Worm (Caenorhabditis elegans) whole organism, L2 larva: ENCODE data around the gene C39H7.4.

Experiments used
- C34F6.9 ChIP-seq: fragments of 150-350 bp; optimal IDR thresholded peaks from 2 replicates; lab custom pipeline; 2014; ENCODE audit warnings: missing biosample characterization, missing genetic modification characterization
- F13H6.1 ChIP-seq: sonication (generic microtip); optimal IDR thresholded peaks from 2 replicates; lab custom pipeline; 2016; ENCODE audit warnings: missing genetic modification characterization, missing compliant biosample characterization
- R02D3.7 ChIP-seq: fragments of 150-350 bp; optimal IDR thresholded peaks from 2 replicates; lab custom pipeline; 2014; ENCODE audit warnings: missing biosample characterization, missing genetic modification characterization
- Y55F3AM.14 ChIP-seq: fragments of 200-800 bp; sonication (Bioruptor generic); optimal IDR thresholded peaks from 2 replicates; lab custom pipeline; 2018; ENCODE audit warnings: mild to moderate bottlenecking, missing genetic modification characterization, missing compliant biosample characterization
- ZK546.5 ChIP-seq: sonication (generic microtip); optimal IDR thresholded peaks from 2 replicates; lab custom pipeline; 2017; ENCODE audit warnings: missing biosample characterization, missing genetic modification characterization
- alr-1 ChIP-seq: fragments of 150-350 bp; optimal IDR thresholded peaks from 2 replicates; lab custom pipeline; 2014; ENCODE audit warnings: missing biosample characterization, missing genetic modification characterization
- ama-1 ChIP-seq: fragments of 150-350 bp; optimal IDR thresholded peaks from 2 replicates; lab custom pipeline; 2018; ENCODE audit warnings: inconsistent platforms
- blmp-1 ChIP-seq: sonication (generic microtip); optimal IDR thresholded peaks from 2 replicates; lab custom pipeline; 2017; ENCODE audit warnings: missing genetic modification characterization, mild to moderate bottlenecking, missing compliant biosample characterization, antibody characterized with exemption, moderate library complexity; ENCODE audit not compliant: insufficient read depth
- ceh-16 ChIP-seq: fragments of 150-350 bp; optimal IDR thresholded peaks from 2 replicates; lab custom pipeline; 2014; ENCODE audit warnings: missing biosample characterization, missing genetic modification characterization
- ceh-82 ChIP-seq: fragments of 150-350 bp; optimal IDR thresholded peaks from 2 replicates; lab custom pipeline; 2014; ENCODE audit warnings: missing biosample characterization, missing genetic modification characterization
- crh-2 ChIP-seq: sonication (generic microtip); optimal IDR thresholded peaks from 2 replicates; lab custom pipeline; 2017; ENCODE audit warnings: missing biosample characterization, missing genetic modification characterization
- dmd-4 ChIP-seq: sonication (generic microtip); optimal IDR thresholded peaks from 2 replicates; lab custom pipeline; 2017; ENCODE audit warnings: missing biosample characterization, missing genetic modification characterization
- egl-27 ChIP-seq: sonication (generic microtip); optimal IDR thresholded peaks from 3 replicates; lab custom pipeline; 2017; ENCODE audit warnings: missing biosample characterization, missing genetic modification reagents, missing genetic modification characterization
- fos-1 ChIP-seq: fragments of 150-350 bp; optimal IDR thresholded peaks from 2 replicates; lab custom pipeline; 2014; ENCODE audit warnings: missing biosample characterization, missing genetic modification characterization
- gmeb-1 ChIP-seq: fragments of 150-350 bp; optimal IDR thresholded peaks from 2 replicates; lab custom pipeline; 2014; ENCODE audit warnings: missing biosample characterization, missing genetic modification characterization
- lin-11 ChIP-seq: fragments of 150-350 bp; sonication (generic microtip); optimal IDR thresholded peaks from 2 replicates; lab custom pipeline; 2014; ENCODE audit warnings: missing biosample characterization, missing genetic modification characterization, inconsistent platforms, mixed read lengths
- lin-13 ChIP-seq: fragments of 150-350 bp; optimal IDR thresholded peaks from 2 replicates; lab custom pipeline; 2014; ENCODE audit warnings: missing biosample characterization, missing genetic modification reagents, missing genetic modification characterization
- lsy-2 ChIP-seq, 2 experiments: fragments of 150-350 bp in 1 of 2; sonication (generic microtip) in 1 of 2; optimal IDR thresholded peaks; 2 replicates each; lab custom pipeline; 2014 to 2017; ENCODE audit warnings: missing biosample characterization in 2 of 2, missing genetic modification characterization in 2 of 2
- mab-5 ChIP-seq: fragments of 150-350 bp; optimal IDR thresholded peaks from 2 replicates; lab custom pipeline; 2014; ENCODE audit warnings: missing biosample characterization, missing genetic modification characterization
- mbf-1 ChIP-seq: sonication (generic microtip); optimal IDR thresholded peaks from 2 replicates; lab custom pipeline; 2017; ENCODE audit warnings: missing biosample characterization, missing genetic modification characterization
- mdl-1 ChIP-seq, 2 experiments: fragments of 150-350 bp in 1 of 2; sonication (generic microtip) in 1 of 2; optimal IDR thresholded peaks; 2 replicates each; lab custom pipeline; 2017; ENCODE audit warnings: missing biosample characterization in 2 of 2, missing genetic modification characterization in 2 of 2
- nhr-10 ChIP-seq: sonication (generic microtip); optimal IDR thresholded peaks from 2 replicates; lab custom pipeline; 2017; ENCODE audit warnings: missing biosample characterization, missing genetic modification characterization
- nhr-11 ChIP-seq: fragments of 150-350 bp; optimal IDR thresholded peaks from 2 replicates; lab custom pipeline; 2014; ENCODE audit warnings: missing biosample characterization, missing genetic modification characterization
- nhr-12 ChIP-seq: fragments of 150-350 bp; optimal IDR thresholded peaks from 2 replicates; lab custom pipeline; 2014; ENCODE audit warnings: missing biosample characterization, missing genetic modification characterization
- nhr-129 ChIP-seq: fragments of 150-350 bp; optimal IDR thresholded peaks from 2 replicates; lab custom pipeline; 2014; ENCODE audit warnings: missing biosample characterization, missing genetic modification characterization
- nhr-21 ChIP-seq: fragments of 150-350 bp; optimal IDR thresholded peaks from 2 replicates; lab custom pipeline; 2014; ENCODE audit warnings: missing biosample characterization, missing genetic modification characterization
- nhr-23 ChIP-seq: fragments of 150-350 bp; optimal IDR thresholded peaks from 2 replicates; lab custom pipeline; 2014; ENCODE audit warnings: missing biosample characterization, missing genetic modification reagents, missing genetic modification characterization
- nhr-237 ChIP-seq: fragments of 150-350 bp; optimal IDR thresholded peaks from 2 replicates; lab custom pipeline; 2014; ENCODE audit warnings: missing biosample characterization, missing genetic modification characterization
- nhr-25 ChIP-seq: fragments of 150-350 bp; sonication (generic microtip); optimal IDR thresholded peaks from 3 replicates; lab custom pipeline; 2014; ENCODE audit warnings: missing biosample characterization, missing genetic modification characterization
- nhr-6 ChIP-seq: fragments of 150-350 bp; optimal IDR thresholded peaks from 2 replicates; lab custom pipeline; 2014; ENCODE audit warnings: missing biosample characterization, missing genetic modification characterization
- nhr-77 ChIP-seq: fragments of 150-350 bp; optimal IDR thresholded peaks from 2 replicates; lab custom pipeline; 2014; ENCODE audit warnings: missing biosample characterization, missing genetic modification characterization
- peb-1 ChIP-seq: fragments of 150-350 bp; optimal IDR thresholded peaks from 2 replicates; lab custom pipeline; 2014; ENCODE audit warnings: missing biosample characterization, missing genetic modification characterization
- sem-4 ChIP-seq: fragments of 150-350 bp; optimal IDR thresholded peaks from 2 replicates; lab custom pipeline; 2014; ENCODE audit warnings: missing biosample characterization, missing genetic modification reagents, missing genetic modification characterization
- sma-3 ChIP-seq: sonication (generic microtip); optimal IDR thresholded peaks from 2 replicates; lab custom pipeline; 2016; ENCODE audit warnings: missing genetic modification reagents, missing genetic modification characterization, missing compliant biosample characterization
- sma-9 ChIP-seq, 2 experiments: fragments of 150-350 bp in 1 of 2; sonication (generic microtip) in 1 of 2; optimal IDR thresholded peaks; 2 replicates each; lab custom pipeline; 2014 to 2016; ENCODE audit warnings: missing genetic modification characterization in 2 of 2, mild to moderate bottlenecking in 1 of 2, missing biosample characterization in 1 of 2, missing compliant biosample characterization in 1 of 2, missing genetic modification reagents in 1 of 2, moderate library complexity in 1 of 2
- unc-39 ChIP-seq: fragments of 150-350 bp; optimal IDR thresholded peaks from 2 replicates; lab custom pipeline; 2014; ENCODE audit warnings: missing biosample characterization, missing genetic modification characterization
- unc-55 ChIP-seq: fragments of 150-350 bp; sonication (generic microtip); optimal IDR thresholded peaks from 3 replicates; lab custom pipeline; 2014; ENCODE audit warnings: missing biosample characterization, missing genetic modification reagents, missing genetic modification characterization
- unc-62 ChIP-seq: fragments of 150-350 bp; optimal IDR thresholded peaks from 2 replicates; lab custom pipeline; 2014; ENCODE audit warnings: missing biosample characterization, missing genetic modification reagents, missing genetic modification characterization
- zag-1 ChIP-seq: fragments of 150-350 bp; optimal IDR thresholded peaks from 2 replicates; lab custom pipeline; 2014; ENCODE audit warnings: missing biosample characterization, missing genetic modification characterization
- ztf-4 ChIP-seq: fragments of 150-350 bp; optimal IDR thresholded peaks from 2 replicates; lab custom pipeline; 2014; ENCODE audit warnings: missing biosample characterization, missing genetic modification characterization

The C39H7.4 gene

DNA sequence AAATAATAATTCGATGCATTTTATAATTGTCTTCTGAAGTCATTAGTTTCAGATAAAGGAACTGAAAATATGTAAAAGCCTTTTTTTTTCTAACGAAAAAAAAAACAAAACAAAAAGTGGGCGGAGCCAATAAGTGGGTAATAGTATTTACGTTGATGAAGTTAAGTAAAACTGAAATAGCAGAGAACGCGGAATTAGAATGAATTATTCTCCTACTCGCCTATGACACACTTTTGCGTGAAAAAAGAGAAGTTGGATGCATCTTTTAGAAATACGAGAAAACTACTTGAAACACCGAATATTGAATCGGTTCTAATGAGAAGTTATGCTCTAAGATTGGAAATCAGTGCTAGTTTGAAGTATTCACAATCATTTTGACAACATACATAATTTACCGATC lies 5.2 kb upstream of the C39H7.4 start, which contains the start of gene srsx-16:
TSS of gene srsx-16 (minus strand) at position 101 of the 400 bp plus-strand sequence.
- TF ChIP-seq lsy-2 (tag; optimal IDR thresholded peaks at IDR 0.05; lab: Kevin White, UChicago) (no peak), dmd-4 (tag; lab: Kevin White, UChicago) (no peak), sma-3 (no peak), nhr-129 (tag; lab: Kevin White, UChicago) (no peak), C34F6.9 (tag; lab: Kevin White, UChicago) (no peak), crh-2 (tag; lab: Kevin White, UChicago) (no peak), nhr-21 (tag; lab: Kevin White, UChicago) (no peak), ceh-82 (no peak), nhr-10 (no peak), ztf-4 (no peak), unc-39 (tag; lab: Kevin White, UChicago) (no peak), R02D3.7 (tag; lab: Kevin White, UChicago) (no peak), nhr-23 (tag; lab: Kevin White, UChicago) (no peak), unc-62 (GFP tag; lab: Kevin White, UChicago) (no peak), nhr-25 (tag; lab: Kevin White, UChicago) (no peak), sma-9 (GFP tag; optimal IDR thresholded peaks at IDR 0.05; lab: Kevin White, UChicago) (no peak), sma-9 (tag; optimal IDR thresholded peaks at IDR 0.05; lab: Kevin White, UChicago) (no peak)

DNA sequence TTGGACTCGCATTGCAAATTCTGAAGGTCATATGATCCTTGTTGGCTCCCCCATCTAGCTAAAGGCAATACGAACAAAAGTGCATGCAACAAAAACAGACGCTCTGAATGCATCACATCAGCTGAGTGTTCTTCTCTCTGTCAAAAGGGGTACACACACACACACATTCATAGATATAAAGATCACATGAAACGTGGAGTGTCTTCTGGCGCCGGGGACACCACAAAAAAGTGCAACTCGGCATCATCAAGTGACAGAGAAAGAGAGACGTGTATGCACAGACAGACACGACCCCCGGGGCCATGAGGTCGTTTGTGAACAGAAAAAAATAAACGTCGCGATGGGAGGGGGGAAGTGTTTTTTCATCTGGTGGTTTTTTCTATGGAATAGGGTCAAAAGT lies 7.1 kb downstream of the C39H7.4 start:
- peak; percentile 85 for TF ChIP-seq zag-1
- TF ChIP-seq nhr-11 (tag; lab: Kevin White, UChicago), result peak; percentile 31
- peak; percentile 48 for TF ChIP-seq mab-5
- peak; percentile 48 for TF ChIP-seq ama-1 (lab: Kevin White, UChicago)
- peak; percentile 53 for TF ChIP-seq alr-1 (tag; lab: Kevin White, UChicago)
- TF ChIP-seq crh-2 (tag; lab: Kevin White, UChicago), result peak; percentile 91
- peak; percentile 46 for TF ChIP-seq lin-13
- TF ChIP-seq nhr-12 (tag; lab: Kevin White, UChicago), result no peak
- no peak for TF ChIP-seq nhr-77 (tag; lab: Kevin White, UChicago)
- no peak for TF ChIP-seq peb-1 (tag; lab: Kevin White, UChicago)
- peak in 1 of 2 experiments; percentile 90 for TF ChIP-seq lsy-2 (tag; optimal IDR thresholded peaks at IDR 0.05; lab: Kevin White, UChicago)
- TF ChIP-seq ztf-4, result peak; percentile 45
- TF ChIP-seq nhr-23 (tag; lab: Kevin White, UChicago), result no peak
- peak; percentile 45 for TF ChIP-seq nhr-21 (tag; lab: Kevin White, UChicago)
- peak; percentile 93 for TF ChIP-seq sem-4
- TF ChIP-seq ceh-82, result no peak
- TF ChIP-seq unc-62 (GFP tag; lab: Kevin White, UChicago), result peak; percentile 54
- no peak for TF ChIP-seq R02D3.7 (tag; lab: Kevin White, UChicago)
- peak; percentile 87 for TF ChIP-seq egl-27 (tag; lab: Kevin White, UChicago)
- TF ChIP-seq nhr-10, result no peak
- no peak for TF ChIP-seq ceh-16 (tag; lab: Kevin White, UChicago)
- TF ChIP-seq unc-55 (GFP tag; lab: Kevin White, UChicago), result peak; percentile 68
- no peak for TF ChIP-seq mbf-1 (tag; lab: Kevin White, UChicago)
- TF ChIP-seq gmeb-1 (tag; lab: Kevin White, UChicago), result no peak
- TF ChIP-seq nhr-25 (tag; lab: Kevin White, UChicago), result peak; percentile 67
- TF ChIP-seq nhr-129 (tag; lab: Kevin White, UChicago), result peak; percentile 96
- no peak for TF ChIP-seq ZK546.5
- peak; percentile 81 to 82 for TF ChIP-seq mdl-1 (tag; optimal IDR thresholded peaks at IDR 0.05; lab: Kevin White, UChicago)
- TF ChIP-seq nhr-237 (tag; lab: Kevin White, UChicago), result no peak
- TF ChIP-seq C34F6.9 (tag; lab: Kevin White, UChicago), result peak; percentile 91
- TF ChIP-seq sma-9 (GFP tag; optimal IDR thresholded peaks at IDR 0.05; lab: Kevin White, UChicago), result peak; percentile 95
- no peak for TF ChIP-seq sma-9 (tag; optimal IDR thresholded peaks at IDR 0.05; lab: Kevin White, UChicago)
- peak; percentile 91 for TF ChIP-seq Y55F3AM.14 (GFP tag; lab: Kevin White, UChicago)
- peak; percentile 84 for TF ChIP-seq fos-1 (tag; lab: Kevin White, UChicago)
- peak; percentile 61 for TF ChIP-seq sma-3
- TF ChIP-seq blmp-1 (tag; lab: Kevin White, UChicago), result peak; percentile 31
- peak; percentile 13 for TF ChIP-seq lin-11 (tag; lab: Kevin White, UChicago)
- peak; percentile 95 for TF ChIP-seq F13H6.1
- peak; percentile 68 for TF ChIP-seq nhr-6 (tag; lab: Kevin White, UChicago)
